Fruit fly (Drosophila melanogaster): Measurements from ENCODE around the gene CG6749.
A peak's percentile ranks its signal among the peaks of the same experiment; 100 is the strongest.

DNA sequence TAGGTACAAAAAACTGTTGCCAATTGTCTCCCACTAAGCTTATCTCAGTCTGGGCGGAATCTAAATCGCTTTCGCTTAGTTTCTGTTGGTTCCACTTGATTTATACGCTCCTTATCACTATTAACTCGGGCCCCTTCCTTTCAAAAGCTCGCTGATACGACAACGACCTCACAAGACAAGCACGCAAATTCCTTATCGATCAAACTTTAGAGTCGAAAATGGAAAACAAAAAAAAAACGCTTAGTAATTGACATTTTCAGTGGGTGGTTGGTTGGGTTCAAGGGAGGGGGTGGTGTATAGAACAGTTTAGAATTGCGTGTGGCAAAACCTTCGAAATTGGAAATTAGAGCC lies 42.2 kb downstream of the CG6749 start:
- TF ChIP-seq CG33017 (tag; optimal IDR thresholded peaks at IDR 0.05) (no peak), CG12768 (GFP tag; optimal IDR thresholded peaks at IDR 0.05) (peak; percentile 57), Clk (GFP tag; optimal IDR thresholded peaks at IDR 0.05) (no peak), cic (GFP tag; optimal IDR thresholded peaks at IDR 0.05) (peak; percentile 73), Mnt (GFP tag; optimal IDR thresholded peaks at IDR 0.05) (peak; percentile 8), ovo (GFP tag; optimal IDR thresholded peaks at IDR 0.05) (no peak)

All from whole organism, adult.